Fruit fly (Drosophila melanogaster) whole organism, embryonic: ENCODE data around the gene Cyp28d2.
A peak's percentile ranks its signal among the peaks of the same experiment; 100 is the strongest.

Experiments used
- Atf3 ChIP-seq: fragments of 200-800 bp; sonication (Bioruptor generic); optimal IDR thresholded peaks from 3 replicates; lab custom pipeline; 2016; ENCODE audit warnings: missing biosample characterization, missing genetic modification characterization
- Awh ChIP-seq: fragments of 200-800 bp; sonication (Bioruptor generic); IDR thresholded peaks from 2 replicates; pipeline ENCODE4, ENCODE4 v1.3.6; 2022; ENCODE audit warnings: missing biosample characterization, missing genetic modification characterization
- B-H2 ChIP-seq: fragments of 200-800 bp; sonication (Bioruptor generic); optimal IDR thresholded peaks from 2 replicates; lab custom pipeline; 2018; ENCODE audit warnings: missing biosample characterization, mild to moderate bottlenecking, missing genetic modification characterization
- Blimp-1 ChIP-seq: fragments of 200-800 bp; sonication (Bioruptor generic); optimal IDR thresholded peaks from 3 replicates; lab custom pipeline; 2018; ENCODE audit warnings: missing biosample characterization, missing genetic modification characterization, mild to moderate bottlenecking, moderate library complexity, missing genetic modification reagents
- Bteb2 ChIP-seq: fragments of 200-800 bp; sonication (Bioruptor generic); optimal IDR thresholded peaks from 2 replicates; lab custom pipeline; 2016; ENCODE audit warnings: missing biosample characterization, missing genetic modification characterization
- CG10267 ChIP-seq: fragments of 200-800 bp; sonication (Bioruptor generic); optimal IDR thresholded peaks from 2 replicates; lab custom pipeline; 2018; ENCODE audit warnings: missing biosample characterization, mild to moderate bottlenecking, missing genetic modification characterization, moderate library complexity
- CG10321 ChIP-seq: fragments of 200-800 bp; sonication (Bioruptor generic); IDR thresholded peaks from 2 replicates; pipeline ENCODE4 v1.3.6; 2022; ENCODE audit warnings: missing biosample characterization, missing genetic modification characterization
- CG10565 ChIP-seq: fragments of 200-800 bp; sonication (Bioruptor generic); optimal IDR thresholded peaks from 3 replicates; lab custom pipeline; 2016; ENCODE audit warnings: missing biosample characterization, mild to moderate bottlenecking, missing genetic modification characterization
- CG12769 ChIP-seq: fragments of 200-800 bp; sonication (Bioruptor generic); optimal IDR thresholded peaks from 2 replicates; lab custom pipeline; 2019; ENCODE audit warnings: missing biosample characterization, mild to moderate bottlenecking, missing genetic modification characterization, moderate library complexity
- CG13424 ChIP-seq: fragments of 200-800 bp; sonication (Bioruptor generic); optimal IDR thresholded peaks from 2 replicates; lab custom pipeline; 2019; ENCODE audit warnings: missing biosample characterization, mild to moderate bottlenecking, missing genetic modification characterization, moderate library complexity
- CG13894 ChIP-seq: fragments of 200-800 bp; sonication (Bioruptor generic); optimal IDR thresholded peaks from 3 replicates; lab custom pipeline; 2018; ENCODE audit warnings: missing biosample characterization, mild to moderate bottlenecking, missing genetic modification characterization, moderate library complexity
- CG15601 ChIP-seq: fragments of 200-800 bp; sonication (Bioruptor generic); optimal IDR thresholded peaks from 3 replicates; lab custom pipeline; 2019; ENCODE audit warnings: missing biosample characterization, mild to moderate bottlenecking, missing genetic modification characterization, moderate library complexity
- CG16779 ChIP-seq: fragments of 200-800 bp; sonication (Bioruptor generic); IDR thresholded peaks from 2 replicates; pipeline ENCODE4 v1.3.6; 2022; ENCODE audit warnings: missing biosample characterization, missing genetic modification characterization
- CG17359 ChIP-seq: fragments of 200-800 bp; sonication (Bioruptor generic); optimal IDR thresholded peaks from 3 replicates; lab custom pipeline; 2018; ENCODE audit warnings: missing biosample characterization, mild to moderate bottlenecking, missing genetic modification characterization, moderate library complexity
- CG18262 ChIP-seq: fragments of 200-800 bp; optimal IDR thresholded peaks from 3 replicates; lab custom pipeline; 2019; ENCODE audit warnings: missing biosample characterization, mild to moderate bottlenecking, missing genetic modification characterization, moderate library complexity
- CG3995 ChIP-seq: fragments of 200-800 bp; sonication (Bioruptor generic); optimal IDR thresholded peaks from 3 replicates; lab custom pipeline; 2016; ENCODE audit warnings: missing biosample characterization, missing genetic modification characterization
- CG7556 ChIP-seq: fragments of 200-800 bp; sonication (Bioruptor generic); optimal IDR thresholded peaks from 2 replicates; lab custom pipeline; 2017; ENCODE audit warnings: missing biosample characterization, mild to moderate bottlenecking, missing genetic modification characterization
- CG8089 ChIP-seq: fragments of 200-800 bp; sonication (Bioruptor generic); optimal IDR thresholded peaks from 3 replicates; lab custom pipeline; 2016; ENCODE audit warnings: missing biosample characterization, missing genetic modification characterization
- CG8944 ChIP-seq: fragments of 200-800 bp; sonication (Bioruptor generic); optimal IDR thresholded peaks from 3 replicates; lab custom pipeline; 2016; ENCODE audit warnings: missing biosample characterization, missing genetic modification characterization
- CHES-1-like ChIP-seq: fragments of 200-800 bp; sonication (Bioruptor generic); optimal IDR thresholded peaks from 2 replicates; lab custom pipeline; 2016; ENCODE audit warnings: missing biosample characterization, missing genetic modification characterization
- Camta ChIP-seq: fragments of 200-800 bp; sonication (Bioruptor generic); optimal IDR thresholded peaks from 2 replicates; lab custom pipeline; 2016; ENCODE audit warnings: missing biosample characterization, missing genetic modification characterization
- Dfd ChIP-seq, 2 experiments: fragments of >200 bp; optimal IDR thresholded peaks; 2 replicates each; lab custom pipeline; 2017; ENCODE audit warnings: missing biosample characterization in 2 of 2, missing genetic modification characterization in 2 of 2
- Drgx ChIP-seq: fragments of 200-800 bp; sonication (Bioruptor generic); IDR thresholded peaks from 2 replicates; pipeline ENCODE4 v1.3.6; 2022; ENCODE audit warnings: missing biosample characterization, missing genetic modification characterization
- Elba2 ChIP-seq: fragments of 200-800 bp; sonication (Bioruptor generic); optimal IDR thresholded peaks from 3 replicates; lab custom pipeline; 2016; ENCODE audit warnings: missing biosample characterization, missing genetic modification characterization
- Fer1 ChIP-seq: fragments of 200-800 bp; sonication (Bioruptor generic); optimal IDR thresholded peaks from 2 replicates; lab custom pipeline; 2017; ENCODE audit warnings: missing biosample characterization, mild to moderate bottlenecking, missing genetic modification characterization
- Hsf ChIP-seq: fragments of 200-800 bp; sonication (Bioruptor generic); optimal IDR thresholded peaks from 3 replicates; lab custom pipeline; 2016; ENCODE audit warnings: missing biosample characterization, missing genetic modification characterization
- Nf-YB ChIP-seq: fragments of 200-800 bp; sonication (Bioruptor generic); optimal IDR thresholded peaks from 3 replicates; lab custom pipeline; 2019; ENCODE audit warnings: missing biosample characterization, mild to moderate bottlenecking, missing genetic modification characterization, moderate library complexity
- Opbp ChIP-seq: fragments of 200-800 bp; sonication (Bioruptor generic); IDR thresholded peaks from 3 replicates; pipeline ENCODE4 v1.3.6; 2022; ENCODE audit warnings: missing biosample characterization, missing genetic modification characterization; ENCODE audit not compliant: partially characterized antibody
- Rfx ChIP-seq: fragments of 200-800 bp; sonication (Bioruptor generic); IDR thresholded peaks from 2 replicates; pipeline ENCODE4 v1.3.6; 2022; ENCODE audit warnings: missing biosample characterization, missing genetic modification characterization
- Rx ChIP-seq: fragments of 200-800 bp; sonication (Bioruptor generic); IDR thresholded peaks from 2 replicates; pipeline ENCODE4 v1.3.6; 2022; ENCODE audit warnings: missing biosample characterization, missing genetic modification characterization
- Sox100B ChIP-seq: fragments of 200-800 bp; sonication (Bioruptor generic); optimal IDR thresholded peaks from 3 replicates; lab custom pipeline; 2018; ENCODE audit warnings: missing biosample characterization, mild to moderate bottlenecking, missing genetic modification characterization
- ac ChIP-seq: fragments of 200-800 bp; sonication (Bioruptor generic); optimal IDR thresholded peaks from 3 replicates; lab custom pipeline; 2017; ENCODE audit warnings: missing biosample characterization, mild to moderate bottlenecking, missing genetic modification characterization
- amos ChIP-seq: fragments of 200-800 bp; sonication (Bioruptor generic); IDR thresholded peaks from 2 replicates; pipeline ENCODE4 v1.3.6; 2022; ENCODE audit warnings: missing biosample characterization, missing genetic modification characterization; ENCODE audit not compliant: partially characterized antibody
- aop ChIP-seq: fragments of 200-800 bp; sonication (Bioruptor generic); IDR thresholded peaks from 2 replicates; pipeline ENCODE4 v1.3.6; 2022; ENCODE audit warnings: missing biosample characterization, missing genetic modification characterization
- ato ChIP-seq: fragments of 200-800 bp; sonication (Bioruptor generic); IDR thresholded peaks from 2 replicates; pipeline ENCODE4 v1.3.6; 2022; ENCODE audit warnings: missing biosample characterization, missing genetic modification characterization; ENCODE audit not compliant: partially characterized antibody
- ci ChIP-seq: fragments of 200-800 bp; sonication (Bioruptor generic); IDR thresholded peaks from 3 replicates; pipeline ENCODE4 v1.3.6; 2022; ENCODE audit warnings: missing biosample characterization, missing genetic modification characterization
- crp ChIP-seq, 2 experiments: fragments of 200-800 bp; sonication (Bioruptor generic); optimal IDR thresholded peaks; 2 replicates in 1 of 2; 3 replicates in 1 of 2; lab custom pipeline; 2017; ENCODE audit warnings: missing biosample characterization in 2 of 2, missing genetic modification characterization in 2 of 2, mild to moderate bottlenecking in 1 of 2, moderate library complexity in 1 of 2
- disco-r ChIP-seq: fragments of 200-800 bp; sonication (Bioruptor generic); optimal IDR thresholded peaks from 2 replicates; lab custom pipeline; 2016; ENCODE audit warnings: missing biosample characterization, missing genetic modification characterization
- ewg ChIP-seq: fragments of 200-800 bp; sonication (Bioruptor generic); optimal IDR thresholded peaks from 3 replicates; lab custom pipeline; 2017; ENCODE audit warnings: mild to moderate bottlenecking, missing biosample characterization, missing genetic modification reagents, missing genetic modification characterization
- fru ChIP-seq: fragments of >200 bp; optimal IDR thresholded peaks from 2 replicates; lab custom pipeline; 2017
- ind ChIP-seq: fragments of 200-800 bp; sonication (Bioruptor generic); optimal IDR thresholded peaks from 3 replicates; lab custom pipeline; 2016; ENCODE audit warnings: missing biosample characterization, missing genetic modification characterization
- inv ChIP-seq: fragments of 200-800 bp; sonication (Bioruptor generic); IDR thresholded peaks from 2 replicates; pipeline ENCODE4 v1.3.6; 2022; ENCODE audit warnings: missing biosample characterization, missing genetic modification characterization; ENCODE audit not compliant: partially characterized antibody
- kay ChIP-seq: fragments of 200-800 bp; sonication (Bioruptor generic); optimal IDR thresholded peaks from 2 replicates; lab custom pipeline; 2016; ENCODE audit warnings: missing biosample characterization, missing genetic modification characterization
- mld ChIP-seq: fragments of 200-800 bp; sonication (Bioruptor generic); IDR thresholded peaks from 3 replicates; pipeline ENCODE4 v1.3.6; 2022; ENCODE audit warnings: missing biosample characterization, missing genetic modification characterization; ENCODE audit not compliant: partially characterized antibody
- pnt ChIP-seq: fragments of 200-800 bp; sonication (Bioruptor generic); optimal IDR thresholded peaks from 3 replicates; lab custom pipeline; 2016; ENCODE audit warnings: missing biosample characterization, missing genetic modification characterization
- salm ChIP-seq: fragments of 200-800 bp; sonication (Bioruptor generic); optimal IDR thresholded peaks from 2 replicates; lab custom pipeline; 2018; ENCODE audit warnings: missing biosample characterization, mild to moderate bottlenecking, missing genetic modification characterization
- ttk ChIP-seq: fragments of 200-800 bp; sonication (Bioruptor generic); IDR thresholded peaks from 2 replicates; pipeline ENCODE4 v2.1.2; 2022; ENCODE audit warnings: missing biosample characterization, missing genetic modification characterization
- tup ChIP-seq: fragments of 200-800 bp; sonication (Bioruptor generic); optimal IDR thresholded peaks from 2 replicates; lab custom pipeline; 2016; ENCODE audit warnings: missing biosample characterization, mild to moderate bottlenecking, missing genetic modification characterization, moderate library complexity
- wor ChIP-seq: fragments of 200-800 bp; sonication (Bioruptor generic); IDR thresholded peaks from 2 replicates; pipeline ENCODE4 v1.3.6; 2022; ENCODE audit warnings: missing biosample characterization, missing genetic modification characterization
- zfh1 ChIP-seq: fragments of 200-800 bp; sonication (Bioruptor generic); IDR thresholded peaks from 3 replicates; pipeline ENCODE4 v1.3.6; 2022; ENCODE audit warnings: missing biosample characterization, missing genetic modification characterization

The Cyp28d2 gene

DNA sequence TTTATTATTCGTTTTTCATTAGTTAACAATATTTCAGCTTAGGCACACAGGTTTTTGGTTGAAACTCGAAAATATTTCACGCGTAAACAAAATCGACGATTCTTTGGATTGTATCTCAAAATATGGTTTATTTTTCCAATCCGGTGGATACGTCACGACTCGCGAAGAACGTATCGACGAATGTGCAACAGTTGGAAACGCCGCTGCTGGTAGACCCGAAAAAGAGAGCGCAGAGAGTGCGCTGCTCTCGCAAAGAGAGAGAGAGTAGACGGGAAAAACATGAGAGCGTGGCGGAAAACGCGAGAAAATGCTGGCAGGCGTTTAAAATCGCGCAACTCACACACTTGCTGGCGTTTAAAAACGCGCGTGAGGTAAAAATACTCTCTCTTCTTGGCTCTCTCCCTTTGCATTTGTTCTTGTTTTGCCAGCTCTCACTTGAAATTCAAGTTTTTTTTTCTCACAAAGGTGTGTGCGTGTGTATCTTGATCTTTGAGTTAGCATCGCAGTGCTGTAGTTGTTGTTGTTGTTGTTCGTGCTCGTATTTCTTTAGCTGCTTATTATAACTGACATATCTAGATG lies 30.2 kb downstream of the Cyp28d2 start (continued):
- TF ChIP-seq ci: peak; percentile 64; the same call in 1 of the 3 replicates
- no peak for TF ChIP-seq pnt (GFP tag; lab: Kevin White, UChicago)
- no peak for TF ChIP-seq tup
- TF ChIP-seq CG10565 (GFP tag; lab: Kevin White, UChicago): no peak
- TF ChIP-seq Fer1 (GFP tag; lab: Kevin White, UChicago): peak; percentile 42
- TF ChIP-seq CG8944 (GFP tag; lab: Kevin White, UChicago): no peak
- TF ChIP-seq disco-r (GFP tag; lab: Kevin White, UChicago): no peak
- no peak for TF ChIP-seq CHES-1-like (GFP tag; lab: Kevin White, UChicago)
- no peak for TF ChIP-seq Dfd (GFP tag; optimal IDR thresholded peaks at IDR 0.05; lab: Kevin White, UChicago)
- TF ChIP-seq CG16779 (GFP tag; lab: Robert Waterston, UW): no peak
- TF ChIP-seq Rfx: peak; percentile 14; the same call in 1 of the 2 replicates
- TF ChIP-seq Hsf (GFP tag; lab: Kevin White, UChicago): no peak
- no peak for TF ChIP-seq aop (GFP tag; lab: Robert Waterston, UW)
- TF ChIP-seq Rx (GFP tag; lab: Robert Waterston, UW): no peak
- no peak for TF ChIP-seq CG3995 (GFP tag; lab: Kevin White, UChicago)
- TF ChIP-seq zfh1 (GFP tag; lab: Robert Waterston, UW): 0 out of 3 replicates have a peak, but pooled peaks have one; percentile 32
- TF ChIP-seq crp (GFP tag; optimal IDR thresholded peaks at IDR 0.05; lab: Kevin White, UChicago): no peak
- no peak for TF ChIP-seq CG13424 (tag; lab: Kevin White, UChicago)
- peak; percentile 42 for TF ChIP-seq ac (GFP tag; lab: Kevin White, UChicago)
- TF ChIP-seq Sox100B (GFP tag; lab: Kevin White, UChicago): no peak
- TF ChIP-seq salm (tag; lab: Kevin White, UChicago): no peak
- no peak for TF ChIP-seq kay
- no peak for TF ChIP-seq Blimp-1 (GFP tag; lab: Kevin White, UChicago)
- TF ChIP-seq ind (GFP tag; lab: Kevin White, UChicago): no peak
- 0 out of 2 replicates have a peak, but pooled peaks have one; percentile 23 for TF ChIP-seq Awh (GFP tag; lab: Robert Waterston, UW)
- no peak for TF ChIP-seq CG8089
- no peak for TF ChIP-seq Drgx (GFP tag; lab: Robert Waterston, UW)
- TF ChIP-seq CG17359 (tag; lab: Kevin White, UChicago): peak; percentile 24
- TF ChIP-seq CG10267: peak; percentile 8
- TF ChIP-seq Atf3 (GFP tag; lab: Kevin White, UChicago): no peak
- TF ChIP-seq CG7556 (GFP tag; lab: Kevin White, UChicago): no peak
- peak; percentile 10; the same call in 1 of the 2 replicates for TF ChIP-seq amos (GFP tag; lab: Robert Waterston, UW)
- 0 out of 3 replicates have a peak, but pooled peaks have one; percentile 33 for TF ChIP-seq Opbp (GFP tag; lab: Robert Waterston, UW)
- no peak for TF ChIP-seq CG10321
- TF ChIP-seq inv (GFP tag; lab: Robert Waterston, UW): no peak
- TF ChIP-seq fru (lab: Kevin White, UChicago): no peak
- no peak for TF ChIP-seq B-H2 (GFP tag; lab: Kevin White, UChicago)
- no peak for TF ChIP-seq CG18262 (tag; lab: Kevin White, UChicago)
- no peak for TF ChIP-seq CG13894 (tag; lab: Kevin White, UChicago)
- peak; percentile 36 for TF ChIP-seq CG15601
- 0 out of 3 replicates have a peak, but pooled peaks have one; percentile 23 for TF ChIP-seq mld (GFP tag; lab: Robert Waterston, UW)
- TF ChIP-seq CG12769 (tag; lab: Kevin White, UChicago): no peak
- TF ChIP-seq ttk (GFP tag; lab: Robert Waterston, UW): no peak
- TF ChIP-seq ato (GFP tag; lab: Robert Waterston, UW): no peak; the same call in 1 of the 2 replicates
- no peak for TF ChIP-seq Elba2
- no peak for TF ChIP-seq ewg (GFP tag; lab: Kevin White, UChicago)
- no peak for TF ChIP-seq Bteb2 (GFP tag; lab: Kevin White, UChicago)
- no peak for TF ChIP-seq Camta (GFP tag; lab: Kevin White, UChicago)
- no peak for TF ChIP-seq Nf-YB
- no peak for TF ChIP-seq wor (GFP tag; lab: Robert Waterston, UW)
